Fruit fly (Drosophila melanogaster) whole organism: ENCODE measurements around the gene NimC4.
A peak's percentile ranks its signal among the peaks of the same experiment; 100 is the strongest.

Experiments used
- CG8478 ChIP-seq: fragments of >200 bp; optimal IDR thresholded peaks from 2 replicates; lab custom pipeline; 2018; ENCODE audit warnings: inconsistent platforms
- Dll ChIP-seq: fragments of >200 bp; optimal IDR thresholded peaks from 2 replicates; lab custom pipeline; 2017
- EcR ChIP-seq, 2 experiments: fragments of >200 bp; optimal IDR thresholded peaks; 2 replicates each; lab custom pipeline; 2017; ENCODE audit warnings: missing biosample characterization in 2 of 2, missing genetic modification characterization in 2 of 2, missing genetic modification reagents in 2 of 2
- pan ChIP-seq: fragments of >200 bp; optimal IDR thresholded peaks from 2 replicates; lab custom pipeline; 2017
- psq ChIP-seq: fragments of >200 bp; optimal IDR thresholded peaks from 2 replicates; lab custom pipeline; 2017
- usp ChIP-seq: fragments of >200 bp; optimal IDR thresholded peaks from 2 replicates; lab custom pipeline; 2017; ENCODE audit warnings: missing biosample characterization, missing genetic modification characterization, mixed read lengths

Gene NimC4

dm6 chr2L:14020108-14020507 lies 27.3 kb upstream of the NimC4 start, which contains the start of gene NimC3:
Gene NimC3 (minus strand): TSS chr2L:14020208.
- TF ChIP-seq pan (no peak), CG8478 (lab: Kevin White, UChicago) (no peak), Dll (lab: Kevin White, UChicago) (no peak)

dm6 chr2L:14020545-14020874 lies 26.9 kb upstream of the NimC4 start:
- no peak for TF ChIP-seq pan
- peak; percentile 24 for TF ChIP-seq CG8478 (lab: Kevin White, UChicago)
- no peak for TF ChIP-seq psq (lab: Kevin White, UChicago)

- TF ChIP-seq usp (GFP tag; lab: Kevin White, UChicago) (no peak), Dll (lab: Kevin White, UChicago) (no peak), EcR (GFP tag; optimal IDR thresholded peaks at IDR 0.05; lab: Kevin White, UChicago) (no peak), pan (peak; percentile 72), psq (lab: Kevin White, UChicago) (no peak)
Measured at dm6 chr2L:14020875-14021643, 26.3 kb upstream of the NimC4 start.

- TF ChIP-seq usp (GFP tag; lab: Kevin White, UChicago) (no peak), pan (no peak), psq (lab: Kevin White, UChicago) (no peak), Dll (lab: Kevin White, UChicago) (no peak), EcR (GFP tag; optimal IDR thresholded peaks at IDR 0.05; lab: Kevin White, UChicago) (no peak), CG8478 (lab: Kevin White, UChicago) (no peak)
Measured at dm6 chr2L:14021646-14022129, 25.7 kb upstream of the NimC4 start.

dm6 chr2L:14022130-14022735 lies 25.1 kb upstream of the NimC4 start:
- no peak for TF ChIP-seq psq (lab: Kevin White, UChicago)
- TF ChIP-seq Dll (lab: Kevin White, UChicago), result no peak
- no peak for TF ChIP-seq CG8478 (lab: Kevin White, UChicago)
- TF ChIP-seq usp (GFP tag; lab: Kevin White, UChicago), result no peak
- no peak for TF ChIP-seq pan
- TF ChIP-seq EcR (GFP tag; optimal IDR thresholded peaks at IDR 0.05; lab: Kevin White, UChicago), result no peak

dm6 chr2L:14023136-14024050 lies 24.0 kb upstream of the NimC4 start:
- no peak for TF ChIP-seq psq (lab: Kevin White, UChicago)
- no peak for TF ChIP-seq Dll (lab: Kevin White, UChicago)
- TF ChIP-seq pan, result no peak
- TF ChIP-seq EcR (GFP tag; optimal IDR thresholded peaks at IDR 0.05; lab: Kevin White, UChicago), result no peak
- no peak for TF ChIP-seq CG8478 (lab: Kevin White, UChicago)
- no peak for TF ChIP-seq usp (GFP tag; lab: Kevin White, UChicago)

dm6 chr2L:14024051-14024745 lies 23.2 kb upstream of the NimC4 start:
- TF ChIP-seq usp (GFP tag; lab: Kevin White, UChicago), result no peak
- no peak for TF ChIP-seq EcR (GFP tag; optimal IDR thresholded peaks at IDR 0.05; lab: Kevin White, UChicago)
- TF ChIP-seq pan, result no peak
- no peak for TF ChIP-seq Dll (lab: Kevin White, UChicago)
- TF ChIP-seq CG8478 (lab: Kevin White, UChicago), result no peak

- TF ChIP-seq pan, result no peak
- no peak for TF ChIP-seq Dll (lab: Kevin White, UChicago)
- no peak for TF ChIP-seq CG8478 (lab: Kevin White, UChicago)
- TF ChIP-seq EcR (GFP tag; optimal IDR thresholded peaks at IDR 0.05; lab: Kevin White, UChicago), result no peak
- no peak for TF ChIP-seq usp (GFP tag; lab: Kevin White, UChicago)
- no peak for TF ChIP-seq psq (lab: Kevin White, UChicago)
Measured at dm6 chr2L:14024746-14025105, 22.7 kb upstream of the NimC4 start.

- TF ChIP-seq psq (lab: Kevin White, UChicago), result no peak
- no peak for TF ChIP-seq EcR (GFP tag; optimal IDR thresholded peaks at IDR 0.05; lab: Kevin White, UChicago)
- TF ChIP-seq pan, result no peak
Measured at dm6 chr2L:14025485-14025933, 21.9 kb upstream of the NimC4 start.

- TF ChIP-seq CG8478 (lab: Kevin White, UChicago) (no peak), Dll (lab: Kevin White, UChicago) (no peak)
Measured at dm6 chr2L:14026778-14027177, 20.6 kb upstream of the NimC4 start, which contains the start of gene hll. Gene hll (plus strand): TSS chr2L:14027001.

- no peak for TF ChIP-seq EcR (GFP tag; optimal IDR thresholded peaks at IDR 0.05; lab: Kevin White, UChicago)
- no peak for TF ChIP-seq usp (GFP tag; lab: Kevin White, UChicago)
- TF ChIP-seq Dll (lab: Kevin White, UChicago), result no peak
- TF ChIP-seq pan, result no peak
- TF ChIP-seq psq (lab: Kevin White, UChicago), result no peak
- TF ChIP-seq CG8478 (lab: Kevin White, UChicago), result no peak
Measured at dm6 chr2L:14029235-14029634, 18.1 kb upstream of the NimC4 start.
